Fruit fly (Drosophila melanogaster): ENCODE results near the gene CG17744.

- TF ChIP-seq CrebA (GFP tag; optimal IDR thresholded peaks at IDR 0.05; ENCODE audit: borderline replicate concordance) (no peak), Abd-B (GFP tag; optimal IDR thresholded peaks at IDR 0.05) (no peak), fru (GFP tag; optimal IDR thresholded peaks at IDR 0.05) (no peak), Dif (GFP tag; optimal IDR thresholded peaks at IDR 0.05; ENCODE audit: partially characterized antibody) (no peak), rgr (GFP tag; optimal IDR thresholded peaks at IDR 0.05) (no peak), dmrt93B (GFP tag; optimal IDR thresholded peaks at IDR 0.05) (no peak), sv (GFP tag; optimal IDR thresholded peaks at IDR 0.05) (no peak), pan (optimal IDR thresholded peaks at IDR 0.05) (no peak), dl (GFP tag; optimal IDR thresholded peaks at IDR 0.05; ENCODE audit: insufficient read depth in 1 of 2, partially characterized antibody in 2 of 2) (no peak), N (GFP tag; optimal IDR thresholded peaks at IDR 0.05) (no peak), psq (GFP tag; optimal IDR thresholded peaks at IDR 0.05) (no peak), Hr78 (GFP tag; optimal IDR thresholded peaks at IDR 0.05) (no peak)
These were observed 24.2 kb downstream of the CG17744 start for dm6 chr3L:7002355-7002754.
